Fruit fly (Drosophila melanogaster) whole organism, wandering third instar larva: Measurements from ENCODE around the gene CG10793.

Source experiments
- Sp1 ChIP-seq: fragments of 200-800 bp; sonication (Bioruptor generic); optimal IDR thresholded peaks from 3 replicates; lab custom pipeline; 2019; ENCODE audit warnings: missing biosample characterization, mild to moderate bottlenecking, missing genetic modification characterization, moderate library complexity
- sage ChIP-seq: fragments of 200-800 bp; sonication (Bioruptor generic); optimal IDR thresholded peaks from 2 replicates; lab custom pipeline; 2016; ENCODE audit warnings: missing biosample characterization, mild to moderate bottlenecking, missing genetic modification characterization

DNA sequence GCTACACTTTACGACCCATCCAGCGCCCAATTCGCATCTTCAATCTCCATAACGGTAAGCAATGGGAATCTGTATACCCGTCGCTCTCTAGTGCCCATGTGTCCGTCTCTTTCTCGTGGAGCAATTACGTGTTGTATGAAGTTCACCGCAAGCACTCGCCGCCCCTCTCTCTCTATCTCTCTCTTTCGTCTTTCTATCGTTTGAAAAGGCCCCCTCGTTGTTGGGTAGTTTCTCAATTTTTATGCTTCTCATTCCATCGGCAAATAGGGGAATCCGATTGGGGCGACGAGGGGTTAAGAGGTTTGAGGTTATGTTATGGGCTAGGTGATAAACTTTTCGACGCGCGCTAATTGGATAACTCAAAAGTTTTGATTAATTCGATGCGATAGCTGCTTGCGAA, 17.3 kb downstream of the CG10793 start:
- no peak for TF ChIP-seq sage (GFP tag; lab: Kevin White, UChicago)
- TF ChIP-seq Sp1 = no peak
